Fruit fly (Drosophila melanogaster) whole organism, embryonic: ENCODE data around the gene CG11679.

ENCODE experiments used
- BEAF-32 ChIP-seq: fragments of 200-800 bp; sonication (Bioruptor generic); optimal IDR thresholded peaks from 3 replicates; lab custom pipeline; 2017; ENCODE audit warnings: missing biosample characterization, missing genetic modification characterization, mild to moderate bottlenecking, moderate library complexity, missing genetic modification reagents
- CG14710 ChIP-seq: fragments of 200-800 bp; sonication (Bioruptor generic); optimal IDR thresholded peaks from 3 replicates; lab custom pipeline; 2019; ENCODE audit warnings: missing biosample characterization, mild to moderate bottlenecking, missing genetic modification characterization, moderate library complexity
- CG16815 ChIP-seq: fragments of 200-800 bp; sonication (Bioruptor generic); optimal IDR thresholded peaks from 3 replicates; lab custom pipeline; 2017; ENCODE audit warnings: missing biosample characterization, mild to moderate bottlenecking, missing genetic modification characterization
- CG17186 ChIP-seq: fragments of 200-800 bp; sonication (Bioruptor generic); optimal IDR thresholded peaks from 3 replicates; lab custom pipeline; 2017; ENCODE audit warnings: missing biosample characterization, missing genetic modification reagents, missing genetic modification characterization
- CG17829 ChIP-seq: fragments of 200-800 bp; optimal IDR thresholded peaks from 2 replicates; lab custom pipeline; 2019; ENCODE audit warnings: missing biosample characterization, mild to moderate bottlenecking, missing genetic modification characterization, moderate library complexity
- CG1832 ChIP-seq: fragments of 200-800 bp; sonication (Bioruptor generic); optimal IDR thresholded peaks from 2 replicates; lab custom pipeline; 2017; ENCODE audit warnings: missing biosample characterization, mild to moderate bottlenecking, missing genetic modification characterization, inconsistent platforms
- CG2199 ChIP-seq: fragments of 200-800 bp; sonication (Bioruptor generic); IDR thresholded peaks from 3 replicates; pipeline ENCODE4 v1.3.6; 2022; ENCODE audit warnings: missing biosample characterization, missing genetic modification characterization
- CG4360 ChIP-seq: fragments of 200-800 bp; sonication (Bioruptor generic); IDR thresholded peaks from 2 replicates; pipeline ENCODE4 v1.3.6; 2022; ENCODE audit warnings: missing biosample characterization, missing genetic modification characterization
- CG7745 ChIP-seq: fragments of 200-800 bp; sonication (Bioruptor generic); optimal IDR thresholded peaks from 2 replicates; lab custom pipeline; 2018; ENCODE audit warnings: missing biosample characterization, mild to moderate bottlenecking, missing genetic modification characterization, moderate library complexity
- CG7928 ChIP-seq: fragments of 200-800 bp; sonication (Bioruptor generic); optimal IDR thresholded peaks from 2 replicates; lab custom pipeline; 2017; ENCODE audit warnings: missing biosample characterization, mild to moderate bottlenecking, missing genetic modification characterization
- CG8478 ChIP-seq: fragments of >200 bp; optimal IDR thresholded peaks from 2 replicates; lab custom pipeline; 2018
- CG8944 ChIP-seq: fragments of 200-800 bp; sonication (Bioruptor generic); optimal IDR thresholded peaks from 3 replicates; lab custom pipeline; 2016; ENCODE audit warnings: missing biosample characterization, missing genetic modification characterization
- CG9797 ChIP-seq: fragments of 200-800 bp; sonication (Bioruptor generic); optimal IDR thresholded peaks from 3 replicates; lab custom pipeline; 2018; ENCODE audit warnings: missing biosample characterization, mild to moderate bottlenecking, missing genetic modification characterization
- Dip2 ChIP-seq: fragments of 200-800 bp; sonication (Bioruptor generic); IDR thresholded peaks from 2 replicates; pipeline ENCODE4 v1.3.6; 2022; ENCODE audit warnings: missing biosample characterization, missing genetic modification characterization
- Dref ChIP-seq: fragments of 200-800 bp; sonication (Bioruptor generic); IDR thresholded peaks from 2 replicates; pipeline ENCODE4 v1.3.6; 2022; ENCODE audit warnings: missing biosample characterization, missing genetic modification characterization
- Fer1 ChIP-seq: fragments of 200-800 bp; sonication (Bioruptor generic); optimal IDR thresholded peaks from 2 replicates; lab custom pipeline; 2017; ENCODE audit warnings: missing biosample characterization, mild to moderate bottlenecking, missing genetic modification characterization
- HLH4C ChIP-seq: fragments of 200-800 bp; sonication (Bioruptor generic); IDR thresholded peaks from 3 replicates; pipeline ENCODE4 v1.3.6; 2022; ENCODE audit warnings: missing biosample characterization, missing genetic modification characterization; ENCODE audit not compliant: partially characterized antibody
- Hr78 ChIP-seq, 2 experiments: fragments of 200-800 bp in 1 of 2; fragments of >200 bp in 1 of 2; sonication (Bioruptor generic) in 1 of 2; optimal IDR thresholded peaks; 2 replicates each; lab custom pipeline; 2017 to 2019; ENCODE audit warnings: missing biosample characterization in 2 of 2, missing genetic modification characterization in 2 of 2, mild to moderate bottlenecking in 1 of 2, moderate library complexity in 1 of 2
- MBD-R2 ChIP-seq: fragments of 200-800 bp; sonication (Bioruptor generic); IDR thresholded peaks from 2 replicates; pipeline ENCODE4 v1.3.6; 2022; ENCODE audit warnings: missing biosample characterization, missing genetic modification characterization
- Pdp1 ChIP-seq, 2 experiments: fragments of 200-800 bp; sonication (Bioruptor generic); optimal IDR thresholded peaks; 3 replicates each; lab custom pipeline; 2016; ENCODE audit warnings: missing biosample characterization in 2 of 2, missing genetic modification characterization in 2 of 2, mild to moderate bottlenecking in 1 of 2, moderate library complexity in 1 of 2
- Sox102F ChIP-seq: fragments of 200-800 bp; sonication (Bioruptor generic); optimal IDR thresholded peaks from 2 replicates; lab custom pipeline; 2018; ENCODE audit warnings: missing biosample characterization, mild to moderate bottlenecking, missing genetic modification characterization, moderate library complexity
- Sry-δ ChIP-seq: fragments of 200-800 bp; sonication (Bioruptor generic); optimal IDR thresholded peaks from 2 replicates; lab custom pipeline; 2016; ENCODE audit warnings: missing biosample characterization, missing genetic modification characterization
- Stat92E ChIP-seq, 3 experiments: fragments of >200 bp in 2 of 3; fragments of 200-800 bp in 1 of 3; sonication (Bioruptor generic) in 1 of 3; optimal IDR thresholded peaks; 2 replicates each; lab custom pipeline; 2017 to 2019; ENCODE audit warnings: missing biosample characterization in 3 of 3, missing genetic modification characterization in 3 of 3, mild to moderate bottlenecking in 1 of 3, moderate library complexity in 1 of 3
- Xbp1 ChIP-seq: fragments of 200-800 bp; sonication (Bioruptor generic); optimal IDR thresholded peaks from 3 replicates; lab custom pipeline; 2016; ENCODE audit warnings: missing biosample characterization, mild to moderate bottlenecking, missing genetic modification characterization
- Xrp1 ChIP-seq: fragments of 200-800 bp; sonication (Bioruptor generic); IDR thresholded peaks from 2 replicates; pipeline ENCODE4 v1.3.6; 2022; ENCODE audit warnings: missing biosample characterization, missing genetic modification characterization
- amos ChIP-seq: fragments of 200-800 bp; sonication (Bioruptor generic); IDR thresholded peaks from 2 replicates; pipeline ENCODE4 v1.3.6; 2022; ENCODE audit warnings: missing biosample characterization, missing genetic modification characterization; ENCODE audit not compliant: partially characterized antibody
- bbx ChIP-seq: fragments of 200-800 bp; sonication (Bioruptor generic); IDR thresholded peaks from 2 replicates; pipeline ENCODE4 v1.3.6; 2022; ENCODE audit warnings: missing biosample characterization, missing genetic modification characterization; ENCODE audit not compliant: partially characterized antibody
- cg ChIP-seq: fragments of 200-800 bp; sonication (Bioruptor generic); optimal IDR thresholded peaks from 3 replicates; lab custom pipeline; 2019; ENCODE audit warnings: missing biosample characterization, mild to moderate bottlenecking, missing genetic modification characterization, moderate library complexity
- chinmo ChIP-seq: fragments of 200-800 bp; sonication (Bioruptor generic); IDR thresholded peaks from 4 replicates; pipeline ENCODE4 v1.3.6; 2022; ENCODE audit warnings: missing biosample characterization, missing genetic modification characterization; ENCODE audit not compliant: partially characterized antibody
- dm ChIP-seq: fragments of 200-800 bp; sonication (Bioruptor generic); optimal IDR thresholded peaks from 3 replicates; lab custom pipeline; 2016; ENCODE audit warnings: missing biosample characterization, missing genetic modification characterization
- ftz-f1 ChIP-seq: fragments of 200-800 bp; sonication (Bioruptor generic); optimal IDR thresholded peaks from 2 replicates; lab custom pipeline; 2016; ENCODE audit warnings: missing biosample characterization, missing genetic modification characterization
- gcm2 ChIP-seq: fragments of 200-800 bp; sonication (Bioruptor generic); optimal IDR thresholded peaks from 2 replicates; lab custom pipeline; 2016; ENCODE audit warnings: missing biosample characterization, missing genetic modification characterization
- kah ChIP-seq: fragments of 200-800 bp; sonication (Bioruptor generic); optimal IDR thresholded peaks from 2 replicates; lab custom pipeline; 2018; ENCODE audit warnings: missing biosample characterization, mild to moderate bottlenecking, missing genetic modification characterization
- kay ChIP-seq: fragments of 200-800 bp; sonication (Bioruptor generic); optimal IDR thresholded peaks from 2 replicates; lab custom pipeline; 2016; ENCODE audit warnings: missing biosample characterization, missing genetic modification characterization
- ken ChIP-seq: fragments of 200-800 bp; sonication (Bioruptor generic); IDR thresholded peaks from 3 replicates; pipeline ENCODE4 v1.3.6; 2022; ENCODE audit warnings: missing biosample characterization, missing genetic modification characterization
- lmd ChIP-seq: fragments of 200-800 bp; sonication (Bioruptor generic); IDR thresholded peaks from 2 replicates; pipeline ENCODE4 v1.3.6; 2022; ENCODE audit warnings: missing biosample characterization, missing genetic modification characterization
- mam ChIP-seq: fragments of 200-800 bp; sonication (Bioruptor generic); optimal IDR thresholded peaks from 3 replicates; lab custom pipeline; 2016; ENCODE audit warnings: missing biosample characterization, missing genetic modification characterization
- onecut ChIP-seq: fragments of 200-800 bp; sonication (Bioruptor generic); IDR thresholded peaks from 2 replicates; pipeline ENCODE4 v1.3.6; 2022; ENCODE audit warnings: missing biosample characterization, missing genetic modification characterization
- pita ChIP-seq: fragments of 200-800 bp; sonication (Bioruptor generic); optimal IDR thresholded peaks from 2 replicates; lab custom pipeline; 2017; ENCODE audit warnings: missing biosample characterization, mild to moderate bottlenecking, missing genetic modification characterization
- pzg ChIP-seq: fragments of 200-800 bp; sonication (Bioruptor generic); optimal IDR thresholded peaks from 3 replicates; lab custom pipeline; 2018; ENCODE audit warnings: missing biosample characterization, mild to moderate bottlenecking, missing genetic modification characterization, moderate library complexity
- scrt ChIP-seq: fragments of 200-800 bp; sonication (Bioruptor generic); optimal IDR thresholded peaks from 2 replicates; lab custom pipeline; 2018; ENCODE audit warnings: missing biosample characterization, mild to moderate bottlenecking, missing genetic modification characterization, moderate library complexity
- shn ChIP-seq: fragments of 200-800 bp; sonication (Bioruptor generic); optimal IDR thresholded peaks from 3 replicates; lab custom pipeline; 2016; ENCODE audit warnings: missing biosample characterization, missing genetic modification characterization
- slp2 ChIP-seq: fragments of 200-800 bp; sonication (Bioruptor generic); optimal IDR thresholded peaks from 2 replicates; lab custom pipeline; 2016; ENCODE audit warnings: missing biosample characterization, missing genetic modification characterization
- stc ChIP-seq: fragments of 200-800 bp; sonication (Bioruptor generic); IDR thresholded peaks from 2 replicates; pipeline ENCODE4 v1.3.6; 2022; ENCODE audit warnings: missing biosample characterization, missing genetic modification characterization
- stwl ChIP-seq: fragments of 200-800 bp; sonication (Bioruptor generic); optimal IDR thresholded peaks from 3 replicates; lab custom pipeline; 2018; ENCODE audit warnings: missing biosample characterization, mild to moderate bottlenecking, missing genetic modification characterization, moderate library complexity
- twi ChIP-seq: fragments of 200-800 bp; optimal IDR thresholded peaks from 2 replicates; lab custom pipeline; 2019; ENCODE audit warnings: missing biosample characterization, mild to moderate bottlenecking, missing genetic modification characterization, moderate library complexity
- unc-4 ChIP-seq: fragments of 200-800 bp; sonication (Bioruptor generic); IDR thresholded peaks from 2 replicates; pipeline ENCODE4 v1.3.6; 2022; ENCODE audit warnings: missing biosample characterization, missing genetic modification characterization; ENCODE audit not compliant: partially characterized antibody
- wek ChIP-seq: fragments of 200-800 bp; sonication (Bioruptor generic); optimal IDR thresholded peaks from 3 replicates; lab custom pipeline; 2018; ENCODE audit warnings: missing biosample characterization, mild to moderate bottlenecking, missing genetic modification characterization, moderate library complexity
- z ChIP-seq: fragments of 200-800 bp; sonication (Bioruptor generic); IDR thresholded peaks from 3 replicates; pipeline ENCODE4 v1.3.6; 2022; ENCODE audit warnings: missing biosample characterization, missing genetic modification characterization
- zf30C ChIP-seq: fragments of 200-800 bp; sonication (Bioruptor generic); optimal IDR thresholded peaks from 3 replicates; lab custom pipeline; 2018; ENCODE audit warnings: missing biosample characterization, mild to moderate bottlenecking, missing genetic modification characterization

CG11679 gene

dm6 chrX:15748945-15749344 lies 10.2 kb upstream of the CG11679 start, which contains the start of gene Mvd (continued):
- peak; percentile 92 for TF ChIP-seq pzg (GFP tag; lab: Kevin White, UChicago)
- TF ChIP-seq amos (GFP tag; lab: Robert Waterston, UW), result peak; percentile 18; the same call in 1 of the 2 replicates
- TF ChIP-seq BEAF-32 (GFP tag; lab: Kevin White, UChicago), result peak; percentile 54
- TF ChIP-seq kay, result no peak
- no peak for TF ChIP-seq cg (GFP tag; lab: Kevin White, UChicago)
- 0 out of 2 replicates have a peak, but pooled peaks have one; percentile 35 for TF ChIP-seq unc-4 (GFP tag; lab: Robert Waterston, UW)
- TF ChIP-seq Pdp1 (GFP tag; optimal IDR thresholded peaks at IDR 0.05; lab: Kevin White, UChicago), result peak in 1 of 2 experiments; percentile 46
- peak; percentile 38 for TF ChIP-seq CG7928 (GFP tag; lab: Kevin White, UChicago)
- TF ChIP-seq z (GFP tag; lab: Robert Waterston, UW), result no peak
- TF ChIP-seq lmd (GFP tag; lab: Robert Waterston, UW), result no peak
- TF ChIP-seq slp2 (GFP tag; lab: Kevin White, UChicago), result no peak
- TF ChIP-seq Fer1 (GFP tag; lab: Kevin White, UChicago), result peak; percentile 39
- TF ChIP-seq CG17829 (tag; lab: Kevin White, UChicago), result peak; percentile 31
- peak; percentile 78 for TF ChIP-seq MBD-R2 (GFP tag; lab: Robert Waterston, UW)
- no peak for TF ChIP-seq Sox102F (GFP tag; lab: Kevin White, UChicago)
- TF ChIP-seq Xrp1, result no peak
- TF ChIP-seq gcm2 (GFP tag; lab: Kevin White, UChicago), result no peak
- no peak for TF ChIP-seq zf30C
- peak; percentile 75 for TF ChIP-seq CG14710 (tag; lab: Kevin White, UChicago)
- TF ChIP-seq mam (GFP tag; lab: Kevin White, UChicago), result peak; percentile 17
- TF ChIP-seq CG8478 (lab: Kevin White, UChicago), result no peak
- peak; percentile 80 for TF ChIP-seq scrt (GFP tag; lab: Kevin White, UChicago)
- TF ChIP-seq CG9797 (GFP tag; lab: Kevin White, UChicago), result peak; percentile 82
- 0 out of 3 replicates have a peak, but pooled peaks have one; percentile 24 for TF ChIP-seq CG2199 (GFP tag; lab: Robert Waterston, UW)
- TF ChIP-seq shn, result no peak
- TF ChIP-seq Dref (GFP tag; lab: Robert Waterston, UW), result peak; percentile 46
- TF ChIP-seq ftz-f1, result peak; percentile 15
- TF ChIP-seq stc, result no peak
- no peak for TF ChIP-seq twi (tag; lab: Kevin White, UChicago)
- peak; percentile 53 for TF ChIP-seq Sry-δ
- TF ChIP-seq Hr78 (GFP tag; optimal IDR thresholded peaks at IDR 0.05; lab: Kevin White, UChicago), result no peak
- TF ChIP-seq CG7745 (tag; lab: Kevin White, UChicago), result no peak
- no peak for TF ChIP-seq Dip2 (GFP tag; lab: Robert Waterston, UW)
- TF ChIP-seq Xbp1 (GFP tag; lab: Kevin White, UChicago), result peak; percentile 14
- peak; percentile 44 for TF ChIP-seq stwl (tag; lab: Kevin White, UChicago)
- TF ChIP-seq bbx (GFP tag; lab: Robert Waterston, UW), result peak; percentile 45
- no peak for TF ChIP-seq CG16815 (GFP tag; lab: Kevin White, UChicago)
- TF ChIP-seq kah (GFP tag; lab: Kevin White, UChicago), result peak; percentile 33
- TF ChIP-seq CG8944 (GFP tag; lab: Kevin White, UChicago), result peak; percentile 16
- TF ChIP-seq CG4360, result no peak
- peak; percentile 6; the same call in 1 of the 3 replicates for TF ChIP-seq ken (GFP tag; lab: Robert Waterston, UW)
- TF ChIP-seq dm (GFP tag; lab: Kevin White, UChicago), result peak; percentile 46
- TF ChIP-seq onecut (GFP tag; lab: Robert Waterston, UW), result no peak
- no peak for TF ChIP-seq CG1832
- TF ChIP-seq pita (GFP tag; lab: Kevin White, UChicago), result peak; percentile 65
- peak; percentile 13; the same call in 1 of the 3 replicates for TF ChIP-seq HLH4C (GFP tag; lab: Robert Waterston, UW)
- peak; percentile 26 for TF ChIP-seq CG17186 (GFP tag; lab: Kevin White, UChicago)
- peak in 1 of 3 experiments; percentile 3 for TF ChIP-seq Stat92E (GFP tag; optimal IDR thresholded peaks at IDR 0.05; lab: Kevin White, UChicago)
- TF ChIP-seq chinmo (GFP tag; lab: Robert Waterston, UW), result 0 out of 4 replicates have a peak, but pooled peaks have one; percentile 37
- peak; percentile 99 for TF ChIP-seq wek (GFP tag; lab: Kevin White, UChicago)
